Fruit fly (Drosophila melanogaster) whole organism, wandering third instar larva: ENCODE measurements around the gene CG17717.
A peak's percentile ranks its signal among the peaks of the same experiment; 100 is the strongest.

Experiments used
- Abd-B ChIP-seq: fragments of >200 bp; optimal IDR thresholded peaks from 2 replicates; lab custom pipeline; 2017; ENCODE audit warnings: missing biosample characterization, missing genetic modification characterization
- HLH106 ChIP-seq: fragments of 200-800 bp; optimal IDR thresholded peaks from 3 replicates; lab custom pipeline; 2019; ENCODE audit warnings: missing biosample characterization, mild to moderate bottlenecking, missing genetic modification characterization, moderate library complexity
- OdsH ChIP-seq: fragments of 200-800 bp; sonication (Bioruptor generic); optimal IDR thresholded peaks from 2 replicates; lab custom pipeline; 2016; ENCODE audit warnings: missing biosample characterization, mild to moderate bottlenecking, missing genetic modification characterization
- lola ChIP-seq: fragments of >200 bp; optimal IDR thresholded peaks from 2 replicates; lab custom pipeline; 2017; ENCODE audit warnings: missing biosample characterization, missing genetic modification characterization
- pan ChIP-seq: fragments of >200 bp; optimal IDR thresholded peaks from 2 replicates; lab custom pipeline; 2017
- psq ChIP-seq: fragments of 200-800 bp; sonication (Bioruptor generic); optimal IDR thresholded peaks from 3 replicates; lab custom pipeline; 2017; ENCODE audit warnings: missing biosample characterization, mild to moderate bottlenecking, missing genetic modification characterization, moderate library complexity
- usp ChIP-seq: fragments of >200 bp; optimal IDR thresholded peaks from 2 replicates; lab custom pipeline; 2017; ENCODE audit warnings: missing biosample characterization, missing genetic modification characterization

dm6 chrX:6592093-6592492 lies 3.0 kb downstream of the CG17717 start:
- TF ChIP-seq OdsH (peak; percentile 3), pan (lab: Kevin White, UChicago) (no peak), usp (GFP tag; lab: Kevin White, UChicago) (no peak), HLH106 (tag; lab: Kevin White, UChicago) (no peak), psq (no peak), lola (GFP tag; lab: Kevin White, UChicago) (no peak), Abd-B (GFP tag; lab: Kevin White, UChicago) (no peak)
